Worm (Caenorhabditis elegans) whole organism, L3 larva: Measurements from ENCODE around the gene F52H2.15.

ENCODE experiments used
- ZK546.5 ChIP-seq: sonication (generic microtip); optimal IDR thresholded peaks from 2 replicates; lab custom pipeline; 2017; ENCODE audit warnings: missing biosample characterization, missing genetic modification characterization
- fkh-10 ChIP-seq: sonication (generic microtip); optimal IDR thresholded peaks from 2 replicates; lab custom pipeline; 2017; ENCODE audit warnings: missing biosample characterization, missing genetic modification reagents, missing genetic modification characterization
- fos-1 ChIP-seq: fragments of 150-350 bp; optimal IDR thresholded peaks from 2 replicates; lab custom pipeline; 2014; ENCODE audit warnings: missing biosample characterization, missing genetic modification characterization
- pqm-1 ChIP-seq: fragments of 150-350 bp; optimal IDR thresholded peaks from 2 replicates; lab custom pipeline; 2017; ENCODE audit warnings: missing biosample characterization, missing genetic modification characterization, inconsistent platforms
- snpc-4 ChIP-seq: fragments of 150-350 bp; optimal IDR thresholded peaks from 2 replicates; lab custom pipeline; 2014; ENCODE audit warnings: missing biosample characterization, missing genetic modification characterization

- TF ChIP-seq fkh-10 (GFP tag; lab: Kevin White, UChicago) (no peak), pqm-1 (tag; lab: Kevin White, UChicago) (no peak), snpc-4 (tag; lab: Kevin White, UChicago) (no peak), fos-1 (tag; lab: Kevin White, UChicago) (no peak), ZK546.5 (tag; lab: Kevin White, UChicago) (no peak)
Measured at ce11 chrX:2577442-2577841, 12.3 kb downstream of the F52H2.15 start, which contains the start of gene ttr-42.
